Worm (Caenorhabditis elegans) whole organism, L4/young adult: ENCODE data around the gene F10G2.4.

Experiments
- W03F9.2 ChIP-seq: fragments of 150-350 bp; optimal IDR thresholded peaks from 2 replicates; lab custom pipeline; 2014; ENCODE audit warnings: missing biosample characterization, missing genetic modification characterization
- dao-5 ChIP-seq: sonication (generic microtip); optimal IDR thresholded peaks from 2 replicates; lab custom pipeline; 2016; ENCODE audit warnings: missing genotype, missing genetic modification characterization, moderate library complexity, missing compliant biosample characterization
- him-1 ChIP-seq: sonication (generic microtip); optimal IDR thresholded peaks from 2 replicates; lab custom pipeline; 2016; ENCODE audit warnings: missing genotype, missing genetic modification reagents, missing genetic modification characterization, missing compliant biosample characterization

DNA sequence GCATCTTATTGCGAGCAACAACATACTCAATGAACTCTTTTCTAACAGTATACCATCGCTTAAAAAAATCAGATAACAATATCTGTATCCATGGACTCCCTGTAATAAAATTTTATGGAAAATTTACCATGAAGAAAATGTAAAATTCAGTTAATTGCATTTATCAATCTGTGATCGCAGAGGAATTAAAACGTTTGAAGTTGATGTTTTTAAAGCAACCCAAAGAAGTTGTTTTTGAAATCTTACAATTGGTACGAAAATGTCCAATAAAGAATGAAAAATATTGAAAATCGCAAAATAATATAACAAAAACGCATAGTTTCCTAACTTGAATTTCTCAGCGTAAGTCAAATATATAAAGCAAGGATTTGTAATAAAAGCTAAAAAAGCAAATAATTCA lies 29.8 kb upstream of the F10G2.4 start, which contains the start of gene srj-32:
- TF ChIP-seq him-1 (tag; lab: Kevin White, UChicago) (no peak), dao-5 (no peak), W03F9.2 (tag; lab: Kevin White, UChicago) (no peak)
